Fruit fly (Drosophila melanogaster) whole organism, pupa: ENCODE data around the gene CG14854.

Experiments
- CG10348 ChIP-seq: fragments of 200-800 bp; sonication (Bioruptor generic); IDR thresholded peaks from 2 replicates; pipeline ENCODE4 v1.3.6; 2022; ENCODE audit warnings: missing biosample characterization, missing genetic modification characterization
- CG12605 ChIP-seq: fragments of 200-800 bp; sonication (Bioruptor generic); IDR thresholded peaks from 2 replicates; pipeline ENCODE4 v1.3.6; 2022; ENCODE audit warnings: missing biosample characterization, missing genetic modification characterization
- CG15710 ChIP-seq: fragments of 200-800 bp; sonication (Bioruptor generic); optimal IDR thresholded peaks from 2 replicates; lab custom pipeline; 2018; ENCODE audit warnings: missing biosample characterization, mild to moderate bottlenecking, missing genetic modification characterization, moderate library complexity
- CG17806 ChIP-seq: fragments of 200-800 bp; sonication (Bioruptor generic); optimal IDR thresholded peaks from 2 replicates; lab custom pipeline; 2018; ENCODE audit warnings: missing biosample characterization, mild to moderate bottlenecking, missing genetic modification characterization, moderate library complexity
- CG4496 ChIP-seq: fragments of 200-800 bp; sonication (Bioruptor generic); IDR thresholded peaks from 3 replicates; pipeline ENCODE4 v1.3.6; 2022; ENCODE audit warnings: missing biosample characterization, missing genetic modification characterization
- CG8301 ChIP-seq: fragments of 200-800 bp; sonication (Bioruptor generic); optimal IDR thresholded peaks from 2 replicates; lab custom pipeline; 2018; ENCODE audit warnings: missing biosample characterization, mild to moderate bottlenecking, missing genetic modification characterization
- CG9948 ChIP-seq: fragments of 200-800 bp; sonication (Bioruptor generic); optimal IDR thresholded peaks from 2 replicates; lab custom pipeline; 2018; ENCODE audit warnings: missing biosample characterization, mild to moderate bottlenecking, missing genetic modification characterization, moderate library complexity
- D1 ChIP-seq: fragments of 200-800 bp; sonication (Bioruptor generic); optimal IDR thresholded peaks from 2 replicates; lab custom pipeline; 2018; ENCODE audit warnings: missing biosample characterization, mild to moderate bottlenecking, missing genetic modification characterization, moderate library complexity
- Ets98B ChIP-seq: fragments of 200-800 bp; sonication (Bioruptor generic); IDR thresholded peaks from 2 replicates; pipeline ENCODE4 v1.3.6; 2022; ENCODE audit warnings: missing biosample characterization, missing genetic modification characterization
- Pif1A ChIP-seq: fragments of 200-800 bp; sonication (Bioruptor generic); optimal IDR thresholded peaks from 3 replicates; lab custom pipeline; 2016; ENCODE audit warnings: missing biosample characterization, missing genetic modification characterization
- Pif1B ChIP-seq: fragments of 200-800 bp; sonication (Bioruptor generic); optimal IDR thresholded peaks from 3 replicates; lab custom pipeline; 2016; ENCODE audit warnings: missing biosample characterization, missing genetic modification characterization
- Snoo ChIP-seq: fragments of 200-800 bp; sonication (Bioruptor generic); optimal IDR thresholded peaks from 3 replicates; lab custom pipeline; 2017; ENCODE audit warnings: missing biosample characterization, mild to moderate bottlenecking, missing genetic modification characterization, inconsistent platforms
- gl ChIP-seq: fragments of 200-800 bp; sonication (Bioruptor generic); optimal IDR thresholded peaks from 2 replicates; lab custom pipeline; 2018; ENCODE audit warnings: missing biosample characterization, mild to moderate bottlenecking, missing genetic modification characterization
- rn ChIP-seq: fragments of 200-800 bp; sonication (Bioruptor generic); IDR thresholded peaks from 2 replicates; pipeline ENCODE4 v1.3.6; 2022; ENCODE audit warnings: missing biosample characterization, missing genetic modification characterization

DNA sequence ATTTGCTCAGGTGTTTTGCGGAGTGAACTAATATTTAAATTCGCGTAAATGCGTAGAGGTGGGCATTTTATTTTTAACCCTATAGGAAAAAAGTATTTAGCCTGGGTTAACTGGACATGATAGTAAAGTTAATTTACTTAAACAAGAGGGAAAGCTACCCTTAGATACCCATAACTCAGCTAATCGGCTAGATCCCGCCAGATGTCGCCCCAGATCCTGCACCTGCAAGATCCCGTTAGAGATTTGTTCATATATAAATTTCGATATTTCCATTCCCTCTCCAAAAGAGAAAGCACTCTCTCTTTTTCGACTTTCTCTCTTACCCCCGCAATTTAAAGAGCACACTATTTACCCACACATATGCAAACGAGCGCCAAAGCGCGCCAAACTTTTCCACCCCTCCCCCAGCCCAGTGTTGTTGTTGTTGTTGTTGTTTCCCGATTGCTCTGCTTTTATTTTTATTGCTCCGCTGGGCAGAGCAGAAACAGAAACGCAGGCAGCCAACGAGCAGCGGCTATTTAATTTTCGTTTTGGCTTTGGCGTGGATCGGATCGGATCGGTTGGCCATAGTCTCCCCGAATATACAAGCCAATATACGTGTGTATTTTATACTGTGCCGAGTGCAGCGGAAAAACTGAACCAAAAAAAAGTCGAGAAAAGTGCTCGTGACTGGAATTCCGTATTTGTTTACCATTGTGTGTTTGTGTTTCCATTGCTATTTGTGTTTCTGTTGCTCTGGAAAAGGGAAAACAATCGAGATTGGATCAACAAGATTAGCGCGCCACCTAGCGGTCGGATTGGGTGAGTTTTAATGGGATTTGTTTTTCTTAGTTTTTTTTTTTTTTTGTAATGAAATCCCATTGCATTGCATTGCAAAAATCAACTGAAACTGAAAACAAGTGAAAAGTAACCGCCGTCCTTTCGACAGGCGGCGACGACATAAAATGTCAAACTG, 17.1 kb upstream of the CG14854 start, which contains the start of gene stumps:
- TF ChIP-seq Pif1B: no peak
- TF ChIP-seq CG9948 (tag; lab: Kevin White, UChicago): no peak
- TF ChIP-seq CG17806: no peak
- no peak for TF ChIP-seq D1 (tag; lab: Kevin White, UChicago)
- no peak for TF ChIP-seq CG10348 (GFP tag; lab: Robert Waterston, UW)
- TF ChIP-seq Ets98B (GFP tag; lab: Robert Waterston, UW): peak; percentile 35; the same call in 1 of the 2 replicates
- TF ChIP-seq Pif1A: no peak
- peak; percentile 56; the same call in 2 of the 3 replicates for TF ChIP-seq CG4496 (GFP tag; lab: Robert Waterston, UW)
- TF ChIP-seq CG12605 (GFP tag; lab: Robert Waterston, UW): 0 out of 2 replicates have a peak, but pooled peaks have one; percentile 21
- no peak for TF ChIP-seq gl (tag; lab: Kevin White, UChicago)
- TF ChIP-seq CG15710: no peak
- TF ChIP-seq Snoo (tag; lab: Kevin White, UChicago): no peak
- TF ChIP-seq rn (GFP tag; lab: Robert Waterston, UW): no peak
- TF ChIP-seq CG8301 (tag; lab: Kevin White, UChicago): peak; percentile 12
